Worm (Caenorhabditis elegans): Measurements from ENCODE around the gene srg-47.
A peak's percentile ranks its signal among the peaks of the same experiment; 100 is the strongest.

srg-47 gene

DNA sequence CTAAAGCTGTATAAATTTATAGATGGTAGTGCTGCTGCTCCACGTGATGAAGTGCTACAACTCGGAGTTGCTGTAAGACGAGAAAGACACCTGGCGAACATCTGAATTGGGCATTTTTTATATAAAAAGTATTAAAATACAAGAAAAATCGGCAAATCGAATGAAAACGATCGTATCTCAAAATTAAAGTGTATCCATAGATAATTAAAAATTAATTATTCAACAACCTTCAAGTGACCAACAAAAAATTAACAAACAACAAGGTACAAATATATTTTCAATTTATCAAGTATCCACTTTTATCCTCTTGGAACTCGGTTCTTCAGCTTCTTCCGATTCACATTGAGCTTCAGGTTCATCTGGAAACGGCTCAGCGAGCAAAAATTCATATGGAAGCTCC lies 36.8 kb downstream of the srg-47 start, which contains the start of gene R02D5.8:
Gene R02D5.8, minus strand, starts transcription at position 101 of the 400 bp plus-strand sequence.
- no peak for TF ChIP-seq nhr-129 (tag; optimal IDR thresholded peaks at IDR 0.05)
- TF ChIP-seq dmd-4 (tag; optimal IDR thresholded peaks at IDR 0.05) = no peak
- TF ChIP-seq aly-2 (tag; optimal IDR thresholded peaks at IDR 0.05) = no peak
- no peak for TF ChIP-seq crh-2 (tag; optimal IDR thresholded peaks at IDR 0.05)
- TF ChIP-seq nhr-25 (tag; optimal IDR thresholded peaks at IDR 0.05) = no peak
- no peak for TF ChIP-seq R02D3.7 (tag; optimal IDR thresholded peaks at IDR 0.05)
- TF ChIP-seq blmp-1 (tag; optimal IDR thresholded peaks at IDR 0.05; ENCODE audit: insufficient read depth) = no peak
- no peak for TF ChIP-seq sem-4 (tag; optimal IDR thresholded peaks at IDR 0.05)
- no peak for TF ChIP-seq zag-1 (tag; optimal IDR thresholded peaks at IDR 0.05)
- TF ChIP-seq ztf-1 (GFP tag; conservative IDR thresholded peaks at IDR 0.05) = no peak
- no peak for TF ChIP-seq lin-11 (tag; optimal IDR thresholded peaks at IDR 0.05)
- no peak for TF ChIP-seq gmeb-1 (tag; optimal IDR thresholded peaks at IDR 0.05)

DNA sequence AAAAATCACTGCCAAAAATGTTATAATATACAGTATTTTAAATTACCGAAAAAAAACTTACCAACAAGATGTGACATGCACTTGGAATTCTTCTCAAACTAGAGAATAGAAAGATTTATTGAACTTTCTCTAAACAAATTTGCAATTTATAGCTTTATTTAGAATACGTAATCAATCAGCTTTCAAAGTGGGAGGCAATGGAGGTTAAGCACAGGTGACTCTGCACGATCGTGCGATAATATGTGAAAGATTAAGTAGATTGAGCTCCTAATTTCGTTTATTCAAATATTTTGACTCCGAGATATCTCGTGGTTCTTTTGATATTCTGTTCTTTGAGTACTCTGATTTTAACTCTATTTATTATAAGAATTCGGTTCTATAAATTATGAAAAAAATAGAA lies 38.1 kb downstream of the srg-47 start, which contains the start of gene R02D5.6:
Gene R02D5.6, minus strand, starts transcription at position 101 of the 400 bp plus-strand sequence.
- TF ChIP-seq elt-3 (tag; optimal IDR thresholded peaks at IDR 0.05) (no peak), elt-1 (tag; optimal IDR thresholded peaks at IDR 0.05) (no peak)

DNA sequence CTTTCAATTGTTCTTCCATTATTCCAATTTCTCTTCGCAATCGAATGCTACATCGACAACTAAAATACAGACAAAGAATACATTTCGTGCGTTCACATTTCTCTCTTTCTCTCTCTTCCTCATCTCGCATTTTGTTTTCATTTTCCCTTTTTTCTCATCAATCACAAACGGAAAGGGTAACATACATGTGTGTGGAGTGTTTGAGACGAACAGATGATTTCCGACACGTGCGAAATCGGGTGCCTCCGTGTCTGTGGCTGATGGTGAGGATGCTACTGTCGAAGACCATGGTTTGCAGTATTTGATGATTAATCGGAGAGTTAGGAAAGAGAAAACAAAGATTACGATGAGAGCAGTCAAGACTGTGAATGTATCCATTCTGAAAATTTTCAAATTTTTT lies 45.3 kb downstream of the srg-47 start, which contains the start of gene R02D5.9:
Gene R02D5.9, minus strand, starts transcription at position 378 of the 400 bp plus-strand sequence.
- TF ChIP-seq egl-27 (tag; optimal IDR thresholded peaks at IDR 0.05) (peak; percentile 9), fos-1 (tag; optimal IDR thresholded peaks at IDR 0.05) (peak; percentile 20), elt-1 (tag; optimal IDR thresholded peaks at IDR 0.05) (no peak), sma-3 (GFP tag; optimal IDR thresholded peaks at IDR 0.05) (peak; percentile 95), nhr-10 (tag; optimal IDR thresholded peaks at IDR 0.05) (no peak), sem-4 (tag; optimal IDR thresholded peaks at IDR 0.05) (peak; percentile 49), nhr-129 (tag; optimal IDR thresholded peaks at IDR 0.05) (peak; percentile 42), ceh-82 (tag; optimal IDR thresholded peaks at IDR 0.05) (no peak), skn-1 (tag; optimal IDR thresholded peaks at IDR 0.05) (no peak), mdl-1 (tag; optimal IDR thresholded peaks at IDR 0.05) (peak; percentile 37 to 82), sma-9 (GFP tag; optimal IDR thresholded peaks at IDR 0.05) (peak; percentile 88), sma-9 (tag; optimal IDR thresholded peaks at IDR 0.05) (no peak), blmp-1 (tag; optimal IDR thresholded peaks at IDR 0.05; ENCODE audit: insufficient read depth) (peak; percentile 97), nhr-21 (tag; optimal IDR thresholded peaks at IDR 0.05) (peak; percentile 72), nhr-25 (tag; optimal IDR thresholded peaks at IDR 0.05) (peak; percentile 87)

DNA sequence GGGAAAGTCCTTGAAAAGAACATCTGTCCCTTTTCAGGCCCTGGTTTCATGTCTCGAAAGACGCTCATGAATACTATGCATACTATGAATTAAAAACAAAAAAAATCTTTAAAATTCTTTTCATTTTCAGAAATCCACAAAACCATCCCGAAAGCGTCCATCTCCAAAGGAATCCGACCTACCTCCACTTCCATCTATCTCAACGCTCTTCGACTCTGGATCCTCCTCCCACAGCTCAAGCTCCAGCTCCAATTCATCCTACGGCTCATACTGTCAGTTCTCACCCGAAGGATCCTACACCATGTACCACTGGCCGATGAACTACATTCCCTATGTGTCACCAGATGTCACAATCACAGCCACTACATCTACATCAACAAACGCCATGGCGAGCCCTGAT lies 47.5 kb downstream of the srg-47 start:
- TF ChIP-seq nhr-10 (tag; optimal IDR thresholded peaks at IDR 0.05) = no peak
- TF ChIP-seq ama-1 (optimal IDR thresholded peaks at IDR 0.05) = no peak
- TF ChIP-seq lin-11 (tag; optimal IDR thresholded peaks at IDR 0.05) = no peak
- TF ChIP-seq sma-3 (GFP tag; optimal IDR thresholded peaks at IDR 0.05) = no peak
- TF ChIP-seq ztf-1 (GFP tag; conservative IDR thresholded peaks at IDR 0.05) = no peak
- no peak for TF ChIP-seq sem-4 (tag; optimal IDR thresholded peaks at IDR 0.05)
- no peak for TF ChIP-seq ztf-4 (tag; optimal IDR thresholded peaks at IDR 0.05)

DNA sequence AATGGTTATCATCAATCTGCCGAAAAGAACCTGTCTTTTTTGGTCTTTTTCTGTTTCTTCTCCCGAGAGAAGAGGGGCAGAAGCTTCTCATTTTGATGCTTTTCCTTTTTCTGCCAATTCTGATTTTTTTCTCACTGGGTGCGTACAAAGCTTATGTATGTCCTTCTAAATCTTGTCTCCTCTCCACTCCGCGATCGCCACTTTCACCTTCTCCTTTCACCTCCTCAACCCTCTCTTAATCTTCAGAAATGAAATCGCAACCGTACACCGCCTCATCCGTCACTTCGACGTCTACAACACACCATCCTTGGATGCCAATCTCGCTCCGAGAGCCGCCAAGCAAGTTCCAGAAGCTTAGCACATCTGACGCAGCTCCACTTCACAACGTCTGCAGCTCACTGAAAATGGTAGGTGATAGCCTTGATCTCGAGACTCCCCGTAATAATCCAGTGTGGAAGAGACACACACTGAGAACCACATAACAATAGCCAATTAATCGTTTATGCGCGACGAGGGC lies 48.0 kb downstream of the srg-47 start, which contains the start of gene R02D5.1:
Gene R02D5.1, plus strand, starts transcription at position 245 of the 517 bp plus-strand sequence.
- TF ChIP-seq lsy-2 (tag; optimal IDR thresholded peaks at IDR 0.05) (no peak), ZK546.5 (tag; optimal IDR thresholded peaks at IDR 0.05) (no peak), mab-5 (tag; optimal IDR thresholded peaks at IDR 0.05) (no peak), blmp-1 (tag; optimal IDR thresholded peaks at IDR 0.05; ENCODE audit: insufficient read depth) (peak; percentile 88), zag-1 (tag; optimal IDR thresholded peaks at IDR 0.05) (no peak), lin-11 (tag; optimal IDR thresholded peaks at IDR 0.05) (no peak), C34F6.9 (tag; optimal IDR thresholded peaks at IDR 0.05) (no peak), sem-4 (tag; optimal IDR thresholded peaks at IDR 0.05) (no peak), alr-1 (tag; optimal IDR thresholded peaks at IDR 0.05) (no peak)
